Fruit fly (Drosophila melanogaster) whole organism: Measurements from ENCODE around the gene simj.

Experiments used
- CG8478 ChIP-seq: fragments of >200 bp; optimal IDR thresholded peaks from 2 replicates; lab custom pipeline; 2018; ENCODE audit warnings: inconsistent platforms
- Dll ChIP-seq: fragments of >200 bp; optimal IDR thresholded peaks from 2 replicates; lab custom pipeline; 2017
- EcR ChIP-seq, 2 experiments: fragments of >200 bp; optimal IDR thresholded peaks; 2 replicates each; lab custom pipeline; 2017; ENCODE audit warnings: missing biosample characterization in 2 of 2, missing genetic modification characterization in 2 of 2, missing genetic modification reagents in 2 of 2
- pan ChIP-seq: fragments of >200 bp; optimal IDR thresholded peaks from 2 replicates; lab custom pipeline; 2017
- psq ChIP-seq: fragments of >200 bp; optimal IDR thresholded peaks from 2 replicates; lab custom pipeline; 2017
- usp ChIP-seq: fragments of >200 bp; optimal IDR thresholded peaks from 2 replicates; lab custom pipeline; 2017; ENCODE audit warnings: missing biosample characterization, missing genetic modification characterization, mixed read lengths

The simj gene

dm6 chr3L:10693709-10694403 is 29.3 kb downstream of the simj start, which contains the start of gene ND-13B:
ND-13B (minus strand) TSS chr3L:10694108.
- TF ChIP-seq usp (GFP tag; lab: Kevin White, UChicago) (no peak), pan (lab: Kevin White, UChicago) (no peak)

DNA sequence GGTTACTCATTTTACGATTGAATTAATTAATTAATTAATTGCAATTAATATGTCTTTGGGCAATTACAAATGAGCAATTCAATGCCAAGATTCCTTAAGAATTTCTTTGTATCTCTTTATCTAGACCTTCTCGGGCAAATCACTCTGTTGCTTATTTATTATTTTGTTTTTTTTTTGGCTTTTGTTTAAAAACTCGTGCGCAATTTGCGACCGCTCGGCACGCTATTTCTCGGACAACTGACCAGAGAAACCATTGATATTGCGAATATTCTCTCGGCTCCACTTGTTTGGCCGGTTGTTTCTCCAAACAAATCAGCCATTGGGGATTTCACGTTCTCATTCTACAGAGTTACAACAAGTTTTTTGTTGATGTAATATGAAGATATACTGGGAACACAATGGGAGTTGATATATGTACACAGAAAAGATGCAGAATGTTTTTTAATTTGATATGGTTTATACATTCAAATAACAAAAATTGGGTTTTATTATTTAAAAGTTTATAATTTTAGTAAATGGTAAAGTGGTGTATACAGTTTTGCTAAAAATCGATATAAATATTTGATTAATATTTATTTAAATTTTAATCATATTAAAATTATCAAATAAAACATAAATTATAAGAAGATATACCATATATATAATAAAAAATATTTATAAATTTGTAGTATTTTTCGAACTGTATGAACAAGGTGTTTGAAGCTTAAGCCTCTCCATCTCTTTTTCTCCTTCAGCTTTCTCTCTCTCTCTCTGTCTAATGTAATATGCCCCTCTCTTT is 32.3 kb downstream of the simj start, which contains the start of gene NijA:
NijA (minus strand) TSS at position 243 of the 778 bp plus-strand sequence.
- TF ChIP-seq psq (lab: Kevin White, UChicago), result no peak
- no peak for TF ChIP-seq EcR (GFP tag; optimal IDR thresholded peaks at IDR 0.05; lab: Kevin White, UChicago)

DNA sequence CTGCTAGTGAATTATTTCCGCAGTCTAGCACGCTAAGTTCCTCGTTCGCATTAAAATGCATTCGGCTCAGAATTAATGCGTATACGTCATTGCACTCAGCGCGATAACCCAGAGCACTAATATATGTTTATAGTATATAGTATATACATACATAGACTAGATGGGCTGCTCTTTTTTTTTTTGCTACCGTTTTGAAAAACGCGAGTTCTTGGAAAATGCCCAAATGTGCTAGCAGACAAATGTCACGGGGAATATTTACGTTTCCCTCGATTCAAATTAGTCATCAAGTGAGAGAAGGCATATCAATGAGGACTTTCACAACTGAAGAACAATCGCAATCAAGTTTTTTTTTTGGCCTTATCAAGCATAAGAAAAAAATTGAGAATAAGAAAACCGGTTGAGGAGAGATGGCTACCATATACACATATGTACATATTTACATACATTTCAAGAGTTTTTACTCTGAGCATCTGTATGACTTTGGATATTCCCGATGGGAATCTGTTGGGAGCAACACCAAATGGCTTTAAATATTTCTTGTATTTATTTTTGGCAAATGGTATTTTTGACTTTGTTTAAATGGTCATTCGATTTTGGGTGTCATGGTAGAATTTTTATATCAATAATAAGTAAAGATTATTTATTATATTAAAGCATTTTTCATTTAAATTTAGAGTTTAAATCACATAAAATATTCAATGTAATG is 33.0 kb downstream of the simj start:
- TF ChIP-seq CG8478 (lab: Kevin White, UChicago) (no peak), psq (lab: Kevin White, UChicago) (no peak), usp (GFP tag; lab: Kevin White, UChicago) (no peak), EcR (GFP tag; optimal IDR thresholded peaks at IDR 0.05; lab: Kevin White, UChicago) (no peak), Dll (lab: Kevin White, UChicago) (no peak), pan (lab: Kevin White, UChicago) (no peak)

DNA sequence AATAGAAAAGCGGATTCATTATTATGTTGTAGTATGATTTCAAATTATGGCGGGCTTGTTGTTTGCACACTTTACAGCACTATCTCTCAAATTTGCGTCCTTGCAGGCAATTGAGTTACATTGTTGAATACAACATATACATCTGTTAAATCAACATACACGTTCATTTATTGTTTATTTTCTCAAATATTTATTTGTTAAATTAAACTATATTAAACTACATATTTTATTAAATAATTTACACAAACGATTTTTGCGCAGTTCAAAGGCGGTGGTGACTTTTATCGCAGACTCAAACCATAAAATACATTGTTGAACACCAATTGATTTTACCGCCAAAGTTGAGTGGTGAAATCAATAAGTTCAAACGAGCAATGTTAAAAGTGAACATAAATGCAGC is 33.6 kb downstream of the simj start:
- TF ChIP-seq EcR (GFP tag; optimal IDR thresholded peaks at IDR 0.05; lab: Kevin White, UChicago), result no peak
- no peak for TF ChIP-seq psq (lab: Kevin White, UChicago)
- TF ChIP-seq CG8478 (lab: Kevin White, UChicago), result no peak
- TF ChIP-seq usp (GFP tag; lab: Kevin White, UChicago), result no peak
- TF ChIP-seq Dll (lab: Kevin White, UChicago), result no peak
- TF ChIP-seq pan (lab: Kevin White, UChicago), result no peak

dm6 chr3L:10702216-10702615 is 37.7 kb downstream of the simj start:
- TF ChIP-seq CG8478 (lab: Kevin White, UChicago), result no peak
- no peak for TF ChIP-seq usp (GFP tag; lab: Kevin White, UChicago)
- TF ChIP-seq pan (lab: Kevin White, UChicago), result no peak
- TF ChIP-seq Dll (lab: Kevin White, UChicago), result no peak
- TF ChIP-seq psq (lab: Kevin White, UChicago), result no peak
- no peak for TF ChIP-seq EcR (GFP tag; optimal IDR thresholded peaks at IDR 0.05; lab: Kevin White, UChicago)

dm6 chr3L:10704482-10704993 is 40.0 kb downstream of the simj start:
- TF ChIP-seq usp (GFP tag; lab: Kevin White, UChicago), result no peak
- TF ChIP-seq psq (lab: Kevin White, UChicago), result no peak
- TF ChIP-seq pan (lab: Kevin White, UChicago), result no peak
- no peak for TF ChIP-seq EcR (GFP tag; optimal IDR thresholded peaks at IDR 0.05; lab: Kevin White, UChicago)
- TF ChIP-seq Dll (lab: Kevin White, UChicago), result no peak
- TF ChIP-seq CG8478 (lab: Kevin White, UChicago), result no peak

dm6 chr3L:10709132-10709531 is 44.6 kb downstream of the simj start:
- TF ChIP-seq CG8478 (lab: Kevin White, UChicago) (no peak), psq (lab: Kevin White, UChicago) (no peak), usp (GFP tag; lab: Kevin White, UChicago) (no peak), Dll (lab: Kevin White, UChicago) (no peak), pan (lab: Kevin White, UChicago) (no peak), EcR (GFP tag; optimal IDR thresholded peaks at IDR 0.05; lab: Kevin White, UChicago) (no peak)

DNA sequence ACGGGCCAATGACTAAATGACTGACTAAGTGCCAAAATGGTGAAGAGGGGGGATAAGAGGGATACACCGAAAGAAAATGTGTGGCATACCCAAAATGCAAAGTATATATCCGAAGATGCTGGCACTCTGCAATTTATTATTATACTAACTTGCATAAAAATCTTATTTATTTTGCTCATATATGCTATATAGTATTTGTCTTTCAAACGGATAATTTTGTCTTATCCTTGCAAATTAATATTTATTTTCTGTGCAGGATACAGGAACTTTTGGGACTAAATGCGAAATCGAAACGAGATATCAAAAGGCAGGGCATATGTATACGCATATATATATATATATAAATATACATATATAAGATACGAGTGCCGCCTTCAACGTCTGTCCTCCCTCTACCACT is 46.8 kb downstream of the simj start:
- TF ChIP-seq psq (lab: Kevin White, UChicago) (no peak), EcR (GFP tag; optimal IDR thresholded peaks at IDR 0.05; lab: Kevin White, UChicago) (no peak), usp (GFP tag; lab: Kevin White, UChicago) (no peak), Dll (lab: Kevin White, UChicago) (no peak), pan (lab: Kevin White, UChicago) (no peak), CG8478 (lab: Kevin White, UChicago) (no peak)

- TF ChIP-seq Dll (lab: Kevin White, UChicago) (no peak), usp (GFP tag; lab: Kevin White, UChicago) (no peak), psq (lab: Kevin White, UChicago) (no peak), EcR (GFP tag; optimal IDR thresholded peaks at IDR 0.05; lab: Kevin White, UChicago) (no peak), CG8478 (lab: Kevin White, UChicago) (no peak), pan (lab: Kevin White, UChicago) (no peak)
Observed at dm6 chr3L:10712005-10712404, 47.5 kb downstream of the simj start.

dm6 chr3L:10713458-10714118 is 49.0 kb downstream of the simj start:
- TF ChIP-seq CG8478 (lab: Kevin White, UChicago) (no peak), Dll (lab: Kevin White, UChicago) (no peak), EcR (GFP tag; optimal IDR thresholded peaks at IDR 0.05; lab: Kevin White, UChicago) (no peak), usp (GFP tag; lab: Kevin White, UChicago) (no peak), pan (lab: Kevin White, UChicago) (no peak), psq (lab: Kevin White, UChicago) (no peak)
